Fruit fly (Drosophila melanogaster) whole organism, embryonic: ENCODE data around the gene CG14273.

Source experiments
- BEAF-32 ChIP-seq: fragments of 200-800 bp; sonication (Bioruptor generic); optimal IDR thresholded peaks from 3 replicates; lab custom pipeline; 2017; ENCODE audit warnings: missing biosample characterization, missing genetic modification characterization, mild to moderate bottlenecking, moderate library complexity, missing genetic modification reagents
- CG10147 ChIP-seq: fragments of 200-800 bp; sonication (Bioruptor generic); optimal IDR thresholded peaks from 2 replicates; lab custom pipeline; 2019; ENCODE audit warnings: missing biosample characterization, mild to moderate bottlenecking, missing genetic modification characterization, moderate library complexity
- CG10959 ChIP-seq: fragments of 200-800 bp; sonication (Bioruptor generic); IDR thresholded peaks from 2 replicates; pipeline ENCODE4 v1.3.6; 2022; ENCODE audit warnings: missing biosample characterization, missing genetic modification characterization
- CG11504 ChIP-seq: fragments of 200-800 bp; sonication (Bioruptor generic); optimal IDR thresholded peaks from 3 replicates; lab custom pipeline; 2019; ENCODE audit warnings: missing biosample characterization, mild to moderate bottlenecking, missing genetic modification characterization, moderate library complexity
- CG11696 ChIP-seq: fragments of 200-800 bp; sonication (Bioruptor generic); IDR thresholded peaks from 2 replicates; pipeline ENCODE4 v1.3.6; 2022; ENCODE audit warnings: missing biosample characterization, missing genetic modification characterization
- CG12104 ChIP-seq: fragments of 200-800 bp; sonication (Bioruptor generic); optimal IDR thresholded peaks from 3 replicates; lab custom pipeline; 2016; ENCODE audit warnings: missing biosample characterization, missing genetic modification characterization
- CG12155 ChIP-seq: fragments of 200-800 bp; sonication (Bioruptor generic); optimal IDR thresholded peaks from 3 replicates; lab custom pipeline; 2016; ENCODE audit warnings: missing biosample characterization, missing genetic modification characterization
- CG1233 ChIP-seq: fragments of 200-800 bp; sonication (Bioruptor generic); optimal IDR thresholded peaks from 4 replicates; lab custom pipeline; 2018; ENCODE audit warnings: missing biosample characterization, mild to moderate bottlenecking, missing genetic modification characterization
- CG13296 ChIP-seq: fragments of 200-800 bp; sonication (Bioruptor generic); optimal IDR thresholded peaks from 3 replicates; lab custom pipeline; 2018; ENCODE audit warnings: missing biosample characterization, mild to moderate bottlenecking, missing genetic modification characterization
- CG14441 ChIP-seq: fragments of 200-800 bp; sonication (Bioruptor generic); IDR thresholded peaks from 2 replicates; pipeline ENCODE4 v1.3.6; 2022; ENCODE audit warnings: missing biosample characterization, missing genetic modification characterization
- CG14860 ChIP-seq: fragments of 200-800 bp; sonication (Bioruptor generic); IDR thresholded peaks from 3 replicates; pipeline ENCODE4 v1.3.6; 2022; ENCODE audit warnings: missing biosample characterization, missing genetic modification characterization; ENCODE audit not compliant: partially characterized antibody
- CG15011 ChIP-seq: fragments of 200-800 bp; sonication (Bioruptor generic); optimal IDR thresholded peaks from 3 replicates; lab custom pipeline; 2018; ENCODE audit warnings: missing biosample characterization, mild to moderate bottlenecking, missing genetic modification characterization
- CG17385 ChIP-seq: fragments of 200-800 bp; sonication (Bioruptor generic); optimal IDR thresholded peaks from 3 replicates; lab custom pipeline; 2018; ENCODE audit warnings: missing biosample characterization, mild to moderate bottlenecking, missing genetic modification characterization
- CG1832 ChIP-seq: fragments of 200-800 bp; sonication (Bioruptor generic); optimal IDR thresholded peaks from 2 replicates; lab custom pipeline; 2017; ENCODE audit warnings: missing biosample characterization, mild to moderate bottlenecking, missing genetic modification characterization, inconsistent platforms
- CG6791 ChIP-seq: fragments of 200-800 bp; sonication (Bioruptor generic); IDR thresholded peaks from 3 replicates; pipeline ENCODE4 v1.3.6; 2022; ENCODE audit warnings: missing biosample characterization, missing genetic modification characterization; ENCODE audit not compliant: partially characterized antibody
- CG6813 ChIP-seq: fragments of 200-800 bp; sonication (Bioruptor generic); optimal IDR thresholded peaks from 2 replicates; lab custom pipeline; 2017; ENCODE audit warnings: missing biosample characterization, missing genetic modification characterization, mild to moderate bottlenecking, moderate library complexity, missing genetic modification reagents
- CG7987 ChIP-seq: fragments of 200-800 bp; sonication (Bioruptor generic); optimal IDR thresholded peaks from 2 replicates; lab custom pipeline; 2018; ENCODE audit warnings: missing biosample characterization, mild to moderate bottlenecking, missing genetic modification characterization, moderate library complexity
- CG9932 ChIP-seq: fragments of 200-800 bp; sonication (Bioruptor generic); IDR thresholded peaks from 2 replicates; pipeline ENCODE4 v1.3.6; 2022; ENCODE audit warnings: missing biosample characterization, missing genetic modification characterization
- CoRest ChIP-seq: fragments of 200-800 bp; sonication (Bioruptor generic); optimal IDR thresholded peaks from 3 replicates; lab custom pipeline; 2018; ENCODE audit warnings: missing biosample characterization, mild to moderate bottlenecking, missing genetic modification characterization, moderate library complexity
- Dek ChIP-seq: fragments of 200-800 bp; sonication (Bioruptor generic); optimal IDR thresholded peaks from 3 replicates; lab custom pipeline; 2019; ENCODE audit warnings: missing biosample characterization, mild to moderate bottlenecking, missing genetic modification characterization, moderate library complexity
- E2f1 ChIP-seq: fragments of 200-800 bp; sonication (Bioruptor generic); IDR thresholded peaks from 2 replicates; pipeline ENCODE4 v1.3.6; 2022; ENCODE audit warnings: missing biosample characterization, missing genetic modification characterization
- E2f2 ChIP-seq: fragments of 200-800 bp; sonication (Bioruptor generic); IDR thresholded peaks from 2 replicates; pipeline ENCODE4 v1.3.6; 2022; ENCODE audit warnings: missing biosample characterization, missing genetic modification characterization
- HLH4C ChIP-seq: fragments of 200-800 bp; sonication (Bioruptor generic); IDR thresholded peaks from 3 replicates; pipeline ENCODE4 v1.3.6; 2022; ENCODE audit warnings: missing biosample characterization, missing genetic modification characterization; ENCODE audit not compliant: partially characterized antibody
- HmgD ChIP-seq: fragments of 200-800 bp; sonication (Bioruptor generic); optimal IDR thresholded peaks from 3 replicates; lab custom pipeline; 2016; ENCODE audit warnings: missing biosample characterization, missing genetic modification characterization
- Hr51 ChIP-seq, 2 experiments: fragments of 200-800 bp; sonication (Bioruptor generic); optimal IDR thresholded peaks; 2 replicates in 1 of 2; 3 replicates in 1 of 2; lab custom pipeline; 2016 to 2018; ENCODE audit warnings: missing biosample characterization in 2 of 2, missing genetic modification characterization in 2 of 2, mild to moderate bottlenecking in 1 of 2, moderate library complexity in 1 of 2
- Mad ChIP-seq: fragments of 200-800 bp; sonication (Bioruptor generic); optimal IDR thresholded peaks from 2 replicates; lab custom pipeline; 2016; ENCODE audit warnings: missing biosample characterization, missing genetic modification characterization
- Med ChIP-seq: fragments of 200-800 bp; sonication (Bioruptor generic); peaks from one replicate; lab custom pipeline; 2016; ENCODE audit warnings: missing biosample characterization, missing genetic modification characterization, mild to moderate bottlenecking, inconsistent platforms, moderate library complexity
- NFAT ChIP-seq: fragments of 200-800 bp; sonication (Bioruptor generic); IDR thresholded peaks from 2 replicates; pipeline ENCODE4 v1.3.6; 2022; ENCODE audit warnings: missing biosample characterization, missing genetic modification characterization
- Oaz ChIP-seq: fragments of 200-800 bp; sonication (Bioruptor generic); IDR thresholded peaks from 2 replicates; pipeline ENCODE4 v1.3.6; 2022; ENCODE audit warnings: missing biosample characterization, missing genetic modification characterization
- Sry-δ ChIP-seq: fragments of 200-800 bp; sonication (Bioruptor generic); optimal IDR thresholded peaks from 2 replicates; lab custom pipeline; 2016; ENCODE audit warnings: missing biosample characterization, missing genetic modification characterization
- Usf ChIP-seq: fragments of 200-800 bp; sonication (Bioruptor generic); optimal IDR thresholded peaks from 2 replicates; lab custom pipeline; 2017; ENCODE audit warnings: missing genotype, missing biosample characterization, missing genetic modification characterization
- bbx ChIP-seq: fragments of 200-800 bp; sonication (Bioruptor generic); IDR thresholded peaks from 2 replicates; pipeline ENCODE4 v1.3.6; 2022; ENCODE audit warnings: missing biosample characterization, missing genetic modification characterization; ENCODE audit not compliant: partially characterized antibody
- dysf ChIP-seq: fragments of 200-800 bp; sonication (Bioruptor generic); IDR thresholded peaks from 3 replicates; pipeline ENCODE4 v1.3.6; 2022; ENCODE audit warnings: missing biosample characterization, missing genetic modification characterization
- gt ChIP-seq: fragments of 200-800 bp; sonication (Bioruptor generic); IDR thresholded peaks from 2 replicates; pipeline ENCODE4 v1.3.6; 2022; ENCODE audit warnings: missing biosample characterization, missing genetic modification characterization
- her ChIP-seq: fragments of 200-800 bp; sonication (Bioruptor generic); optimal IDR thresholded peaks from 2 replicates; lab custom pipeline; 2016; ENCODE audit warnings: missing biosample characterization, missing genetic modification characterization
- hkb ChIP-seq, 2 experiments: fragments of 200-800 bp in 1 of 2; fragments of >200 bp in 1 of 2; sonication (Bioruptor generic) in 1 of 2; IDR thresholded peaks in 1 of 2; optimal IDR thresholded peaks in 1 of 2; 2 replicates each; pipeline versions ENCODE4 v1.3.6 to Lab custom; 2017 to 2022; ENCODE audit warnings: missing biosample characterization in 1 of 2, missing genetic modification characterization in 1 of 2
- mirr ChIP-seq: fragments of 200-800 bp; sonication (Bioruptor generic); optimal IDR thresholded peaks from 3 replicates; lab custom pipeline; 2018; ENCODE audit warnings: missing biosample characterization, mild to moderate bottlenecking, missing genetic modification characterization
- mld ChIP-seq: fragments of 200-800 bp; sonication (Bioruptor generic); IDR thresholded peaks from 3 replicates; pipeline ENCODE4 v1.3.6; 2022; ENCODE audit warnings: missing biosample characterization, missing genetic modification characterization; ENCODE audit not compliant: partially characterized antibody
- otp ChIP-seq: fragments of 200-800 bp; sonication (Bioruptor generic); IDR thresholded peaks from 3 replicates; pipeline ENCODE4, ENCODE4 v1.3.6; 2022; ENCODE audit warnings: missing biosample characterization, missing genetic modification characterization
- p53 ChIP-seq: fragments of 200-800 bp; sonication (Bioruptor generic); optimal IDR thresholded peaks from 2 replicates; lab custom pipeline; 2016; ENCODE audit warnings: missing biosample characterization, missing genetic modification characterization
- pho ChIP-seq: fragments of 200-800 bp; sonication (Bioruptor generic); optimal IDR thresholded peaks from 2 replicates; lab custom pipeline; 2016; ENCODE audit warnings: missing biosample characterization, missing genetic modification characterization
- repo ChIP-seq: fragments of 200-800 bp; sonication (Bioruptor generic); optimal IDR thresholded peaks from 2 replicates; lab custom pipeline; 2016; ENCODE audit warnings: missing biosample characterization, missing genetic modification characterization
- salm ChIP-seq: fragments of 200-800 bp; sonication (Bioruptor generic); optimal IDR thresholded peaks from 2 replicates; lab custom pipeline; 2018; ENCODE audit warnings: missing biosample characterization, mild to moderate bottlenecking, missing genetic modification characterization
- trh ChIP-seq: fragments of 200-800 bp; sonication (Bioruptor generic); optimal IDR thresholded peaks from 2 replicates; lab custom pipeline; 2016; ENCODE audit warnings: missing biosample characterization, missing genetic modification characterization
- ttk ChIP-seq: fragments of 200-800 bp; sonication (Bioruptor generic); IDR thresholded peaks from 2 replicates; pipeline ENCODE4 v2.1.2; 2022; ENCODE audit warnings: missing biosample characterization, missing genetic modification characterization
- wek ChIP-seq: fragments of 200-800 bp; sonication (Bioruptor generic); optimal IDR thresholded peaks from 3 replicates; lab custom pipeline; 2018; ENCODE audit warnings: missing biosample characterization, mild to moderate bottlenecking, missing genetic modification characterization, moderate library complexity

CG14273 gene

dm6 chr2L:8370364-8371326 lies 28.1 kb downstream of the CG14273 start, which contains the start of gene CG17292 (continued):
- TF ChIP-seq CG12155 (GFP tag; lab: Kevin White, UChicago) = peak; percentile 99
- TF ChIP-seq wek (GFP tag; lab: Kevin White, UChicago) = peak; percentile 64
- TF ChIP-seq CG14441 = peak; percentile 53; the same call in 1 of the 2 replicates
- TF ChIP-seq ttk (GFP tag; lab: Robert Waterston, UW) = no peak; the same call in 1 of the 2 replicates
- no peak for TF ChIP-seq p53 (GFP tag; lab: Kevin White, UChicago)
- peak; percentile 26 for TF ChIP-seq repo
- peak; percentile 90 for TF ChIP-seq CG6791 (GFP tag; lab: Robert Waterston, UW)
- peak; percentile 95 for TF ChIP-seq Med
- peak in 1 of 2 experiments; percentile 23 for TF ChIP-seq Hr51 (GFP tag; optimal IDR thresholded peaks at IDR 0.05; lab: Kevin White, UChicago)
- TF ChIP-seq Usf (GFP tag; lab: Kevin White, UChicago) = no peak
- TF ChIP-seq CG1832 = no peak
- TF ChIP-seq HmgD (GFP tag; lab: Kevin White, UChicago) = peak; percentile 16
- peak; percentile 4 for TF ChIP-seq CG1233
- TF ChIP-seq CG6813 (GFP tag; lab: Kevin White, UChicago) = peak; percentile 17
- TF ChIP-seq gt (GFP tag; lab: Robert Waterston, UW) = no peak
- TF ChIP-seq Oaz (GFP tag; lab: Robert Waterston, UW) = peak; percentile 24; the same call in 1 of the 2 replicates
- peak; percentile 16 for TF ChIP-seq CoRest (tag; lab: Kevin White, UChicago)
- TF ChIP-seq Dek = peak; percentile 66
- TF ChIP-seq CG15011 (GFP tag; lab: Kevin White, UChicago) = peak; percentile 12
- TF ChIP-seq dysf (GFP tag; lab: Robert Waterston, UW) = peak; percentile 56; the same call in 2 of the 3 replicates
- peak; percentile 89 for TF ChIP-seq HLH4C (GFP tag; lab: Robert Waterston, UW)
- TF ChIP-seq Mad (GFP tag; lab: Kevin White, UChicago) = peak; percentile 42
- TF ChIP-seq E2f2 = peak; percentile 66
- TF ChIP-seq CG13296 (GFP tag; lab: Kevin White, UChicago) = peak; percentile 54
- peak; percentile 95 for TF ChIP-seq bbx (GFP tag; lab: Robert Waterston, UW)
- peak; percentile 55 for TF ChIP-seq CG7987 (GFP tag; lab: Kevin White, UChicago)
- peak; percentile 62 for TF ChIP-seq mirr (GFP tag; lab: Kevin White, UChicago)
- no peak for TF ChIP-seq salm
- TF ChIP-seq NFAT (GFP tag; lab: Robert Waterston, UW) = peak; percentile 74; the same call in 1 of the 2 replicates
- TF ChIP-seq CG10959 (GFP tag; lab: Robert Waterston, UW) = no peak
- TF ChIP-seq E2f1 (GFP tag; lab: Robert Waterston, UW) = peak; percentile 41; the same call in 1 of the 2 replicates
- TF ChIP-seq CG11504 (tag; lab: Kevin White, UChicago) = peak; percentile 25
- peak; percentile 80 for TF ChIP-seq Sry-δ
- peak; percentile 82 for TF ChIP-seq BEAF-32
- peak; percentile 73 for TF ChIP-seq CG9932 (GFP tag; lab: Robert Waterston, UW)
- TF ChIP-seq hkb (optimal IDR thresholded peaks at IDR 0.05; lab: Kevin White, UChicago) = no peak
- TF ChIP-seq hkb (GFP tag; IDR thresholded peaks at IDR 0.05; lab: Robert Waterston, UW) = peak; percentile 85
- peak; percentile 19 for TF ChIP-seq her
- TF ChIP-seq mld (GFP tag; lab: Robert Waterston, UW) = peak; percentile 79; the same call in 2 of the 3 replicates
- TF ChIP-seq CG12104 (GFP tag; lab: Kevin White, UChicago) = no peak
- peak; percentile 59; the same call in 1 of the 3 replicates for TF ChIP-seq otp
- TF ChIP-seq CG10147 (GFP tag; lab: Kevin White, UChicago) = peak; percentile 36
- TF ChIP-seq CG14860 (GFP tag; lab: Robert Waterston, UW) = peak; percentile 80
- TF ChIP-seq CG11696 = 0 out of 2 replicates have a peak, but pooled peaks have one; percentile 10
- peak; percentile 62 for TF ChIP-seq CG17385 (GFP tag; lab: Kevin White, UChicago)
- no peak for TF ChIP-seq trh (GFP tag; lab: Kevin White, UChicago)
- peak; percentile 37 for TF ChIP-seq pho (GFP tag; lab: Kevin White, UChicago)
